Fruit fly (Drosophila melanogaster): ENCODE results near the gene ND-15.

ND-15 gene

dm6 chr2L:135383-136130 is 21.0 kb downstream of the ND-15 start:
- TF ChIP-seq disco-r (GFP tag; optimal IDR thresholded peaks at IDR 0.05) (no peak), slou (GFP tag; optimal IDR thresholded peaks at IDR 0.05) (no peak), sens (GFP tag) (peak; percentile 76), Med (GFP tag) (peak; percentile 38), lov (optimal IDR thresholded peaks at IDR 0.05) (no peak), lov (GFP tag; IDR thresholded peaks at IDR 0.05) (no peak), chinmo (GFP tag; IDR thresholded peaks at IDR 0.05; ENCODE audit: partially characterized antibody) (peak; percentile 95; the same call in 3 of the 4 replicates), CG12236 (GFP tag; optimal IDR thresholded peaks at IDR 0.05) (no peak), CG3847 (GFP tag; IDR thresholded peaks at IDR 0.05) (no peak), Fer1 (GFP tag; optimal IDR thresholded peaks at IDR 0.05) (no peak), CG3065 (GFP tag; optimal IDR thresholded peaks at IDR 0.05) (no peak), CG8944 (GFP tag; optimal IDR thresholded peaks at IDR 0.05) (no peak), CG8478 (optimal IDR thresholded peaks at IDR 0.05) (no peak), Sox102F (GFP tag; optimal IDR thresholded peaks at IDR 0.05) (no peak), odd (GFP tag; optimal IDR thresholded peaks at IDR 0.05) (no peak), CG9932 (GFP tag; IDR thresholded peaks at IDR 0.05) (no peak), pros (GFP tag; optimal IDR thresholded peaks at IDR 0.05) (no peak), da (GFP tag; optimal IDR thresholded peaks at IDR 0.05) (no peak), CG13894 (tag; optimal IDR thresholded peaks at IDR 0.05) (peak; percentile 26), bab2 (GFP tag; optimal IDR thresholded peaks at IDR 0.05) (no peak), Gsc (GFP tag; IDR thresholded peaks at IDR 0.05) (no peak), psq (GFP tag; optimal IDR thresholded peaks at IDR 0.05) (no peak), otp (GFP tag; IDR thresholded peaks at IDR 0.05) (no peak), CG12769 (tag; optimal IDR thresholded peaks at IDR 0.05) (peak; percentile 55), Xbp1 (GFP tag; optimal IDR thresholded peaks at IDR 0.05) (no peak), Rfx (GFP tag; IDR thresholded peaks at IDR 0.05) (no peak), CG11398 (GFP tag; optimal IDR thresholded peaks at IDR 0.05) (no peak), CG12299 (tag; optimal IDR thresholded peaks at IDR 0.05) (no peak), CG1603 (tag; optimal IDR thresholded peaks at IDR 0.05) (no peak), Hr78 (GFP tag; optimal IDR thresholded peaks at IDR 0.05) (peak in 1 of 2 experiments; percentile 17), ftz-f1 (GFP tag; optimal IDR thresholded peaks at IDR 0.05) (no peak), D19A (tag; optimal IDR thresholded peaks at IDR 0.05) (no peak), Hmx (GFP tag; optimal IDR thresholded peaks at IDR 0.05) (no peak), pita (GFP tag; optimal IDR thresholded peaks at IDR 0.05) (no peak), Lpt (GFP tag; optimal IDR thresholded peaks at IDR 0.05) (no peak), grn (GFP tag; optimal IDR thresholded peaks at IDR 0.05) (peak; percentile 45), CG9727 (GFP tag; optimal IDR thresholded peaks at IDR 0.05) (no peak), Scr (GFP tag; IDR thresholded peaks at IDR 0.05; ENCODE audit: partially characterized antibody) (no peak), amos (GFP tag; IDR thresholded peaks at IDR 0.05; ENCODE audit: partially characterized antibody) (no peak), CG8388 (GFP tag; optimal IDR thresholded peaks at IDR 0.05) (no peak), Ravus (GFP tag; IDR thresholded peaks at IDR 0.05) (no peak), Vsx1 (GFP tag; optimal IDR thresholded peaks at IDR 0.05) (no peak), lbe (GFP tag; optimal IDR thresholded peaks at IDR 0.05) (no peak), sd (tag; optimal IDR thresholded peaks at IDR 0.05) (peak; percentile 47), gem (tag; optimal IDR thresholded peaks at IDR 0.05) (no peak), CG12659 (GFP tag; optimal IDR thresholded peaks at IDR 0.05) (no peak), Eip74EF (GFP tag; optimal IDR thresholded peaks at IDR 0.05) (peak in 1 of 2 experiments; percentile 55), nom (GFP tag; optimal IDR thresholded peaks at IDR 0.05) (peak; percentile 71), CG11504 (tag; optimal IDR thresholded peaks at IDR 0.05) (no peak), D19B (GFP tag; optimal IDR thresholded peaks at IDR 0.05) (no peak)
